Worm (Caenorhabditis elegans) whole organism, L4 larva: ENCODE measurements around the gene orc-3.

Source experiments
- ama-1 ChIP-seq: fragments of 150-350 bp; optimal IDR thresholded peaks from 2 replicates; lab custom pipeline; 2014; ENCODE audit warnings: inconsistent platforms, mixed read lengths
- dmd-6 ChIP-seq: fragments of 200-800 bp; sonication (Bioruptor generic); IDR thresholded peaks from 2 replicates; pipeline ENCODE4 v1.3.6; 2022; ENCODE audit warnings: missing genetic modification reagents, missing genetic modification characterization, missing compliant biosample characterization
- dve-1 ChIP-seq: sonication (generic microtip); optimal IDR thresholded peaks from 2 replicates; lab custom pipeline; 2017; ENCODE audit warnings: antibody characterized with exemption, mild to moderate bottlenecking, missing genetic modification characterization, missing compliant biosample characterization; ENCODE audit not compliant: insufficient read depth
- fos-1 ChIP-seq: fragments of 150-350 bp; optimal IDR thresholded peaks from 2 replicates; lab custom pipeline; 2014; ENCODE audit warnings: missing biosample characterization, missing genetic modification characterization
- lin-29 ChIP-seq: fragments of 200-800 bp; sonication (Bioruptor generic); IDR thresholded peaks from 2 replicates; pipeline ENCODE4 v1.3.6; 2022; ENCODE audit warnings: missing genetic modification reagents, missing genetic modification characterization, missing compliant biosample characterization
- lin-39 ChIP-seq: fragments of 150-350 bp; optimal IDR thresholded peaks from 2 replicates; lab custom pipeline; 2014; ENCODE audit warnings: missing biosample characterization, missing genetic modification reagents, missing genetic modification characterization
- lsy-2 ChIP-seq, 2 experiments: fragments of 150-350 bp in 1 of 2; sonication (generic microtip) in 1 of 2; optimal IDR thresholded peaks; 2 replicates each; lab custom pipeline; 2014 to 2017; ENCODE audit warnings: missing biosample characterization in 2 of 2, missing genetic modification characterization in 2 of 2
- mep-1 ChIP-seq: fragments of 150-350 bp; sonication (generic microtip); optimal IDR thresholded peaks from 3 replicates; lab custom pipeline; 2014; ENCODE audit warnings: missing biosample characterization, missing genetic modification characterization
- nhr-11 ChIP-seq: fragments of 150-350 bp; optimal IDR thresholded peaks from 2 replicates; lab custom pipeline; 2014; ENCODE audit warnings: missing biosample characterization, missing genetic modification characterization
- nhr-42 ChIP-seq: fragments of 200-800 bp; sonication (Bioruptor generic); IDR thresholded peaks from 2 replicates; pipeline ENCODE4 v1.3.6; 2022; ENCODE audit warnings: missing genetic modification characterization, missing compliant biosample characterization
- php-3 ChIP-seq: fragments of 200-800 bp; sonication (Bioruptor generic); IDR thresholded peaks from 2 replicates; pipeline ENCODE4 v1.3.6; 2022; ENCODE audit warnings: missing genetic modification reagents, missing genetic modification characterization, missing compliant biosample characterization
- unc-39 ChIP-seq: sonication (generic microtip); optimal IDR thresholded peaks from 2 replicates; lab custom pipeline; 2017; ENCODE audit warnings: missing biosample characterization, missing genetic modification characterization
- zfp-3 ChIP-seq: fragments of 200-800 bp; sonication (Bioruptor generic); conservative IDR thresholded peaks from 2 replicates; pipeline ENCODE4 v1.3.6; 2022; ENCODE audit warnings: missing genetic modification reagents, missing genetic modification characterization, missing compliant biosample characterization

- TF ChIP-seq dve-1 (tag; lab: Kevin White, UChicago) (no peak), lin-39 (tag; lab: Kevin White, UChicago) (no peak), ama-1 (lab: Kevin White, UChicago) (no peak), lin-29 (GFP tag; lab: Robert Waterston, UW) (no peak), dmd-6 (GFP tag; lab: Robert Waterston, UW) (no peak), lsy-2 (tag; optimal IDR thresholded peaks at IDR 0.05; lab: Kevin White, UChicago) (no peak), fos-1 (no peak), zfp-3 (GFP tag; lab: Robert Waterston, UW) (no peak), php-3 (no peak), mep-1 (no peak), nhr-42 (GFP tag; lab: Robert Waterston, UW) (no peak), nhr-11 (tag; lab: Kevin White, UChicago) (no peak), unc-39 (tag; lab: Kevin White, UChicago) (no peak)
Observed at ce11 chrIII:1169622-1170021, 38.3 kb upstream of the orc-3 start.
